Fruit fly (Drosophila melanogaster) whole organism: ENCODE data around the gene CG5096.

ENCODE experiments used
- CG8478 ChIP-seq: fragments of >200 bp; optimal IDR thresholded peaks from 2 replicates; lab custom pipeline; 2018; ENCODE audit warnings: inconsistent platforms
- psq ChIP-seq: fragments of >200 bp; optimal IDR thresholded peaks from 2 replicates; lab custom pipeline; 2017

dm6 chr2L:10413251-10414127 is 31.4 kb downstream of the CG5096 start, which contains the start of the genes CG5355 and Klp31E:
- TF ChIP-seq CG8478 (no peak), psq (lab: Kevin White, UChicago) (no peak)
